Fruit fly (Drosophila melanogaster): ENCODE measurements around the gene lmgA.

The lmgA gene

dm6 chr2L:8574947-8575346 lies 46.5 kb upstream of the lmgA start (continued):
- TF ChIP-seq pfk (GFP tag; optimal IDR thresholded peaks at IDR 0.05) (no peak), CG43689 (GFP tag; IDR thresholded peaks at IDR 0.05) (peak; percentile 49; the same call in 1 of the 2 replicates), CG6272 (GFP tag; IDR thresholded peaks at IDR 0.05) (peak; percentile 80), CG15011 (GFP tag; optimal IDR thresholded peaks at IDR 0.05) (peak; percentile 58), rib (GFP tag; IDR thresholded peaks at IDR 0.05) (no peak), CG17361 (GFP tag; IDR thresholded peaks at IDR 0.05) (peak; percentile 89), CG10543 (GFP tag; optimal IDR thresholded peaks at IDR 0.05) (no peak), CG14014 (GFP tag; IDR thresholded peaks at IDR 0.05) (peak; percentile 84), Meics (GFP tag; optimal IDR thresholded peaks at IDR 0.05) (peak; percentile 62), odd (GFP tag; optimal IDR thresholded peaks at IDR 0.05) (peak; percentile 79), B-H1 (GFP tag; IDR thresholded peaks at IDR 0.05) (peak; percentile 84), CG9437 (GFP tag; optimal IDR thresholded peaks at IDR 0.05) (peak; percentile 76), CG14965 (GFP tag; optimal IDR thresholded peaks at IDR 0.05; ENCODE audit: borderline replicate concordance) (no peak), gsb-n (tag; optimal IDR thresholded peaks at IDR 0.05) (peak; percentile 92), CG10462 (GFP tag; optimal IDR thresholded peaks at IDR 0.05) (peak; percentile 72), Atf-2 (GFP tag; optimal IDR thresholded peaks at IDR 0.05) (peak; percentile 31), ci (GFP tag; IDR thresholded peaks at IDR 0.05) (peak; percentile 95), maf-S (GFP tag; optimal IDR thresholded peaks at IDR 0.05) (no peak), zf30C (GFP tag; optimal IDR thresholded peaks at IDR 0.05) (no peak), CG12104 (GFP tag; optimal IDR thresholded peaks at IDR 0.05) (peak; percentile 61), Lim3 (GFP tag; IDR thresholded peaks at IDR 0.05) (peak; percentile 47; the same call in 1 of the 2 replicates), CG8478 (optimal IDR thresholded peaks at IDR 0.05) (no peak), CG30020 (tag; optimal IDR thresholded peaks at IDR 0.05) (peak; percentile 30), CG2678 (tag; optimal IDR thresholded peaks at IDR 0.05) (peak; percentile 86), tna (GFP tag; IDR thresholded peaks at IDR 0.05; ENCODE audit: partially characterized antibody) (no peak), stwl (tag; optimal IDR thresholded peaks at IDR 0.05) (peak; percentile 56), Dref (GFP tag; IDR thresholded peaks at IDR 0.05) (no peak), knrl (GFP tag; IDR thresholded peaks at IDR 0.05; ENCODE audit: partially characterized antibody) (peak; percentile 45; the same call in 1 of the 3 replicates), CG9932 (GFP tag; IDR thresholded peaks at IDR 0.05) (no peak), CG32767 (GFP tag; IDR thresholded peaks at IDR 0.05) (peak; percentile 82), tin (GFP tag; optimal IDR thresholded peaks at IDR 0.05) (peak; percentile 87), CG2875 (GFP tag; optimal IDR thresholded peaks at IDR 0.05) (peak; percentile 84), CG3281 (GFP tag; optimal IDR thresholded peaks at IDR 0.05) (peak; percentile 58), Neu2 (GFP tag; optimal IDR thresholded peaks at IDR 0.05; ENCODE audit: borderline replicate concordance) (no peak), Fer1 (GFP tag; optimal IDR thresholded peaks at IDR 0.05) (peak; percentile 59), crp (GFP tag; optimal IDR thresholded peaks at IDR 0.05) (peak in 1 of 2 experiments; percentile 11), gro (GFP tag; optimal IDR thresholded peaks at IDR 0.05) (no peak), CG12219 (GFP tag; optimal IDR thresholded peaks at IDR 0.05) (peak; percentile 83), CG12942 (GFP tag; optimal IDR thresholded peaks at IDR 0.05) (peak; percentile 75), CG12769 (tag; optimal IDR thresholded peaks at IDR 0.05) (peak; percentile 35), Oli (tag; optimal IDR thresholded peaks at IDR 0.05) (peak; percentile 91), bcd (GFP tag; optimal IDR thresholded peaks at IDR 0.05) (peak; percentile 77), Optix (GFP tag; IDR thresholded peaks at IDR 0.05) (peak; percentile 81; the same call in 2 of the 3 replicates), CG10274 (GFP tag; optimal IDR thresholded peaks at IDR 0.05) (peak; percentile 9), CG8388 (GFP tag; optimal IDR thresholded peaks at IDR 0.05) (peak; percentile 90), zen (tag; optimal IDR thresholded peaks at IDR 0.05) (peak; percentile 86), Nf-YA (GFP tag; IDR thresholded peaks at IDR 0.05) (peak; percentile 85), zen2 (GFP tag; IDR thresholded peaks at IDR 0.05; ENCODE audit: partially characterized antibody) (no peak), CG2199 (GFP tag; IDR thresholded peaks at IDR 0.05) (peak; percentile 86; the same call in 2 of the 3 replicates), Blimp-1 (GFP tag; optimal IDR thresholded peaks at IDR 0.05) (peak; percentile 92), pum (GFP tag; optimal IDR thresholded peaks at IDR 0.05) (peak; percentile 56)
